Worm (Caenorhabditis elegans) whole organism, early embryonic: ENCODE data around the gene Y47D7A.17.

Source experiments
- B0310.2 ChIP-seq: sonication (generic microtip); optimal IDR thresholded peaks from 2 replicates; lab custom pipeline; 2016; ENCODE audit warnings: mild to moderate bottlenecking, missing genetic modification characterization, missing compliant biosample characterization
- F13C5.2 ChIP-seq: sonication (generic microtip); optimal IDR thresholded peaks from 2 replicates; lab custom pipeline; 2017; ENCODE audit warnings: mild to moderate bottlenecking, missing genetic modification characterization, inconsistent platforms, missing compliant biosample characterization
- aly-1 ChIP-seq: sonication (generic microtip); optimal IDR thresholded peaks from 2 replicates; lab custom pipeline; 2016; ENCODE audit warnings: missing genetic modification characterization, missing compliant biosample characterization
- ama-1 ChIP-seq: fragments of 150-350 bp; optimal IDR thresholded peaks from 2 replicates; lab custom pipeline; 2014
- ceh-13 ChIP-seq: fragments of 200-800 bp; sonication (Bioruptor generic); optimal IDR thresholded peaks from 2 replicates; lab custom pipeline; 2018; ENCODE audit warnings: mild to moderate bottlenecking, missing genetic modification characterization, missing compliant biosample characterization
- ceh-36 ChIP-seq: sonication (generic microtip); optimal IDR thresholded peaks from 2 replicates; lab custom pipeline; 2016; ENCODE audit warnings: missing genetic modification characterization, inconsistent platforms, missing compliant biosample characterization
- ets-7 ChIP-seq: sonication (generic microtip); optimal IDR thresholded peaks from 2 replicates; lab custom pipeline; 2016; ENCODE audit warnings: missing genotype, missing genetic modification characterization, missing compliant biosample characterization
- flt-1 ChIP-seq: fragments of 200-800 bp; sonication (Bioruptor generic); IDR thresholded peaks from 2 replicates; pipeline ENCODE4 v1.3.6; 2022; ENCODE audit warnings: missing genetic modification characterization, missing compliant biosample characterization
- hmbx-1 ChIP-seq: sonication (generic microtip); optimal IDR thresholded peaks from 2 replicates; lab custom pipeline; 2016; ENCODE audit warnings: mild to moderate bottlenecking, missing genetic modification characterization, missing compliant biosample characterization
- hmg-4 ChIP-seq: fragments of 200-800 bp; sonication (Bioruptor generic); optimal IDR thresholded peaks from 2 replicates; lab custom pipeline; 2018; ENCODE audit warnings: mild to moderate bottlenecking, missing genetic modification characterization, missing compliant biosample characterization
- hnd-1 ChIP-seq: sonication (generic microtip); optimal IDR thresholded peaks from 2 replicates; lab custom pipeline; 2016; ENCODE audit warnings: missing genetic modification characterization, missing compliant biosample characterization
- pes-1 ChIP-seq: fragments of 200-800 bp; sonication (Bioruptor generic); IDR thresholded peaks from 2 replicates; pipeline ENCODE4 v1.3.6; 2022; ENCODE audit warnings: missing genetic modification reagents, missing genetic modification characterization, missing compliant biosample characterization
- scrt-1 ChIP-seq: fragments of 200-800 bp; sonication (Bioruptor generic); IDR thresholded peaks from 2 replicates; pipeline ENCODE4 v1.3.6; 2022; ENCODE audit warnings: missing genetic modification characterization, missing compliant biosample characterization
- sea-1 ChIP-seq: fragments of 200-800 bp; sonication (Bioruptor generic); conservative IDR thresholded peaks from 2 replicates; pipeline ENCODE4 v1.3.6; 2022; ENCODE audit warnings: missing genetic modification characterization, missing compliant biosample characterization
- tbx-11 ChIP-seq: fragments of 200-800 bp; sonication (Bioruptor generic); IDR thresholded peaks from 2 replicates; pipeline ENCODE4 v1.3.6; 2022; ENCODE audit warnings: missing genetic modification characterization, missing compliant biosample characterization
- tbx-37 ChIP-seq: fragments of 200-800 bp; sonication (Bioruptor generic); conservative IDR thresholded peaks from 2 replicates; pipeline ENCODE4 v1.3.6; 2022; ENCODE audit warnings: missing genetic modification reagents, missing genetic modification characterization, missing compliant biosample characterization
- tra-4 ChIP-seq: sonication (generic microtip); optimal IDR thresholded peaks from 2 replicates; lab custom pipeline; 2017; ENCODE audit warnings: missing genetic modification characterization, missing compliant biosample characterization

Gene Y47D7A.17

DNA sequence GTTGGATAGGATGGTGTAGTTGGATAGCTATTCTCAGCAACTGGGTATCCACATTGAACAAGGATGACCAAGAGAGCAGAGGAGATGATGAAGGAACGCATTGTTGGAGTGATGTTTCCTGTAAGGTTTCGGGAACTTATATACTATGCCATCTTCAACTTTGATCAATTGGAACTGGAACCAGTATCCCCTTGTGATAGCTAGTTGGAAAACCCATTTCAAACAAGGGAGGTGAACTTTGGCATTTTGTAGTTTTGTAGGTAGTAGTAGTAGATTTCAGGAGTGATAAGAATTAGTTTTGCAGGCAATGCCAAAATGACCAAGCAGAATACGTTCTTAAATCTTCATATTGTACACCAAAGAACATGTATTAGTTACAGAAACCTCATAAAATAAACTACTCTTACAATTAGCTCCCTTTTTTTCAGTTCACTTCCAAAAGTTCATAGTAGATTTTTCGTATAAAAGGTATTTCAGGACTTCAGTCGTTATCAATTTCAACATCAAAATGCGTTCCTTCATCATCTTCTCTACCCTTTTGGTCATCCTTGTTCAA, 8.2 kb upstream of the Y47D7A.17 start, which contains the start of the genes Y47D7A.7 and Y47D7A.2:
Y47D7A.7 (minus strand) TSS at position 101 of the 556 bp plus-strand sequence.
Y47D7A.2 (plus strand) TSS at position 506 of the 556 bp plus-strand sequence.
- TF ChIP-seq ceh-36 (tag; lab: Kevin White, UChicago) (no peak), F13C5.2 (tag; lab: Kevin White, UChicago) (no peak), B0310.2 (no peak), tra-4 (tag; lab: Kevin White, UChicago) (no peak), hnd-1 (tag; lab: Kevin White, UChicago) (no peak)

- TF ChIP-seq aly-1: no peak
- TF ChIP-seq hmbx-1 (tag; lab: Kevin White, UChicago): no peak
- no peak for TF ChIP-seq ama-1 (lab: Kevin White, UChicago)
- no peak for TF ChIP-seq tbx-11 (GFP tag; lab: Robert Waterston, UW)
- no peak for TF ChIP-seq hnd-1 (tag; lab: Kevin White, UChicago)
- no peak for TF ChIP-seq tra-4 (tag; lab: Kevin White, UChicago)
- TF ChIP-seq hmg-4 (GFP tag; lab: Kevin White, UChicago): no peak
- TF ChIP-seq tbx-37: no peak
- no peak for TF ChIP-seq ets-7 (tag; lab: Kevin White, UChicago)
- TF ChIP-seq B0310.2: no peak
- TF ChIP-seq F13C5.2 (tag; lab: Kevin White, UChicago): no peak
- TF ChIP-seq pes-1 (GFP tag; lab: Robert Waterston, UW): no peak
- no peak for TF ChIP-seq scrt-1
- no peak for TF ChIP-seq sea-1 (GFP tag; lab: Robert Waterston, UW)
- TF ChIP-seq ceh-13 (GFP tag; lab: Kevin White, UChicago): no peak
- no peak for TF ChIP-seq flt-1 (GFP tag; lab: Robert Waterston, UW)
- TF ChIP-seq ceh-36 (tag; lab: Kevin White, UChicago): no peak
Measured at ce11 chrV:4418116-4418515, 6.5 kb upstream of the Y47D7A.17 start, which contains the start of gene Y47D7A.6. TSS of gene Y47D7A.6 (minus strand) at chrV:4418216.

ce11 chrV:4416710-4417109, 5.1 kb upstream of the Y47D7A.17 start, which contains the start of gene Y47D7A.18:
TSS of gene Y47D7A.18 (minus strand) at chrV:4416810.
- TF ChIP-seq sea-1 (GFP tag; lab: Robert Waterston, UW) (no peak), hmbx-1 (tag; lab: Kevin White, UChicago) (no peak), ceh-13 (GFP tag; lab: Kevin White, UChicago) (no peak), scrt-1 (no peak), tra-4 (tag; lab: Kevin White, UChicago) (no peak), tbx-37 (no peak), aly-1 (no peak), ceh-36 (tag; lab: Kevin White, UChicago) (no peak), ets-7 (tag; lab: Kevin White, UChicago) (no peak), F13C5.2 (tag; lab: Kevin White, UChicago) (no peak)

ce11 chrV:4414613-4415071, 3.0 kb upstream of the Y47D7A.17 start, which contains the start of gene grl-5:
TSS of gene grl-5 (minus strand) at chrV:4414663.
- no peak for TF ChIP-seq ceh-36 (tag; lab: Kevin White, UChicago)
- TF ChIP-seq B0310.2: no peak
- no peak for TF ChIP-seq F13C5.2 (tag; lab: Kevin White, UChicago)
- no peak for TF ChIP-seq hnd-1 (tag; lab: Kevin White, UChicago)
- no peak for TF ChIP-seq ama-1 (lab: Kevin White, UChicago)
- TF ChIP-seq ets-7 (tag; lab: Kevin White, UChicago): no peak
- TF ChIP-seq aly-1: no peak
- no peak for TF ChIP-seq hmg-4 (GFP tag; lab: Kevin White, UChicago)
- no peak for TF ChIP-seq sea-1 (GFP tag; lab: Robert Waterston, UW)
- no peak for TF ChIP-seq pes-1 (GFP tag; lab: Robert Waterston, UW)
- TF ChIP-seq tra-4 (tag; lab: Kevin White, UChicago): no peak
- no peak for TF ChIP-seq flt-1 (GFP tag; lab: Robert Waterston, UW)
- TF ChIP-seq tbx-11 (GFP tag; lab: Robert Waterston, UW): no peak
- TF ChIP-seq ceh-13 (GFP tag; lab: Kevin White, UChicago): no peak

ce11 chrV:4410643-4411042, 971 bp downstream of the Y47D7A.17 start, which contains the start of gene Y47D7A.3:
TSS of gene Y47D7A.3 (plus strand) at chrV:4410943.
- no peak for TF ChIP-seq hmg-4 (GFP tag; lab: Kevin White, UChicago)
- TF ChIP-seq B0310.2: no peak
- no peak for TF ChIP-seq ets-7 (tag; lab: Kevin White, UChicago)
- TF ChIP-seq tbx-11 (GFP tag; lab: Robert Waterston, UW): no peak
- no peak for TF ChIP-seq pes-1 (GFP tag; lab: Robert Waterston, UW)
- TF ChIP-seq ceh-13 (GFP tag; lab: Kevin White, UChicago): no peak
- no peak for TF ChIP-seq sea-1 (GFP tag; lab: Robert Waterston, UW)
- no peak for TF ChIP-seq flt-1 (GFP tag; lab: Robert Waterston, UW)
- no peak for TF ChIP-seq ama-1 (lab: Kevin White, UChicago)
- no peak for TF ChIP-seq hnd-1 (tag; lab: Kevin White, UChicago)

DNA sequence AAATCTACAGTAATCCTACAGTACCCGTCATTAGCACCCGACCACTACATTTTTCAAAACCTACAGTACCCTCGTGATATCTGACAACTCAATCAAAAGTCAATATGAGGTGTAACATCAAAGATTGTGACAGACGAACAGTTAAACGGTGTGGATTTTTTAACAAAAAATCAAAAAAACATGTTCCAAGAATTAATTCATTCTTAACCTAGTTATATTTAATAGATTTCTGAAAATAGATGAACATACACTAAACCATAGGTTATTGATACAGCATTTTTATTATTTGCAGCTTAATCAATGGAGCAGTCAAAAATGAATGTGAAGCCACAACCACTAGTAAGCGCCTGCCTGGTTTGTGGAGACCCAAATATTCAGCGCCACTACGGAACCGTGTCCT, 4.1 kb downstream of the Y47D7A.17 start, which contains the start of gene nhr-118:
nhr-118 (plus strand) TSS at position 301 of the 400 bp plus-strand sequence.
- no peak for TF ChIP-seq hmbx-1 (tag; lab: Kevin White, UChicago)
- no peak for TF ChIP-seq hnd-1 (tag; lab: Kevin White, UChicago)
- TF ChIP-seq flt-1 (GFP tag; lab: Robert Waterston, UW): no peak
- TF ChIP-seq pes-1 (GFP tag; lab: Robert Waterston, UW): no peak
- TF ChIP-seq ceh-13 (GFP tag; lab: Kevin White, UChicago): no peak
- TF ChIP-seq aly-1: no peak
- no peak for TF ChIP-seq sea-1 (GFP tag; lab: Robert Waterston, UW)
- no peak for TF ChIP-seq tbx-11 (GFP tag; lab: Robert Waterston, UW)
- TF ChIP-seq tbx-37: no peak
- no peak for TF ChIP-seq ets-7 (tag; lab: Kevin White, UChicago)
- no peak for TF ChIP-seq hmg-4 (GFP tag; lab: Kevin White, UChicago)
- TF ChIP-seq scrt-1: no peak

DNA sequence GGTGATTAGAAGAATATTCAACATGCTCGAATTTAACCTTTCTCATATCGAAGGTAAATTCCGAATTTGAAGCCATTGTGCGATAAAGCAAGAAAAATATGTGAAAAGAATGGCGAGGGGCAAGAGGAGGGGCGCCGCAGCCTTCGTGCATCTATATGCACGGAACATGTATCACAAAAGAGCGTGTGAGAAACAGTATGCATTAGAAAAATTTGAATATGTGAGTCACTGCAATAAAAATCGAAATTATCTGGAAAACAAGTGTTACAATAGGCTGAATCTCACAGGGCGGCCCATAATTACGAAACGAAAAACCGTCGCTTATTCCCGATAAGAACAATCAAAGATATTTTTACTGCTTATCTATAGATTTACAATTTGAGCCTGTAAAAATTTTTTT, 9.7 kb downstream of the Y47D7A.17 start, which contains the start of gene F13A2.5:
F13A2.5 (minus strand) TSS at position 101 of the 400 bp plus-strand sequence.
- TF ChIP-seq tbx-37 (no peak), scrt-1 (no peak), ets-7 (tag; lab: Kevin White, UChicago) (no peak), ceh-36 (tag; lab: Kevin White, UChicago) (no peak), aly-1 (no peak), tbx-11 (GFP tag; lab: Robert Waterston, UW) (no peak), sea-1 (GFP tag; lab: Robert Waterston, UW) (no peak), hmg-4 (GFP tag; lab: Kevin White, UChicago) (no peak), ama-1 (lab: Kevin White, UChicago) (no peak), F13C5.2 (tag; lab: Kevin White, UChicago) (no peak), hnd-1 (tag; lab: Kevin White, UChicago) (no peak), pes-1 (GFP tag; lab: Robert Waterston, UW) (no peak), ceh-13 (GFP tag; lab: Kevin White, UChicago) (no peak), B0310.2 (no peak), hmbx-1 (tag; lab: Kevin White, UChicago) (no peak), flt-1 (GFP tag; lab: Robert Waterston, UW) (no peak), tra-4 (tag; lab: Kevin White, UChicago) (no peak)
